Fruit fly (Drosophila melanogaster): ENCODE measurements around the gene Txl.

Txl gene

dm6 chr3L:5808101-5808433 is 42.4 kb downstream of the Txl start:
- TF ChIP-seq CG8478 (optimal IDR thresholded peaks at IDR 0.05) = no peak
- no peak for TF ChIP-seq CTCF (optimal IDR thresholded peaks at IDR 0.05)

dm6 chr3L:5808540-5809200 is 43.0 kb downstream of the Txl start:
- TF ChIP-seq CTCF (optimal IDR thresholded peaks at IDR 0.05) = no peak
- TF ChIP-seq CG8478 (optimal IDR thresholded peaks at IDR 0.05) = no peak

- TF ChIP-seq CG8478 (optimal IDR thresholded peaks at IDR 0.05) = no peak
- TF ChIP-seq CTCF (optimal IDR thresholded peaks at IDR 0.05) = no peak
These were observed 43.5 kb downstream of the Txl start for dm6 chr3L:5809201-5809584.

- no peak for TF ChIP-seq CG8478 (optimal IDR thresholded peaks at IDR 0.05)
- no peak for TF ChIP-seq CTCF (optimal IDR thresholded peaks at IDR 0.05)
These were observed 44.1 kb downstream of the Txl start for dm6 chr3L:5809642-5810279.

dm6 chr3L:5810633-5811341 is 45.1 kb downstream of the Txl start, which contains the start of the genes S6k and kri:
S6k (minus strand) TSS chr3L:5810931.
kri (plus strand) TSS chr3L:5810973.
- TF ChIP-seq CTCF (optimal IDR thresholded peaks at IDR 0.05) (peak; percentile 0 to 18), CG8478 (optimal IDR thresholded peaks at IDR 0.05) (no peak)

- TF ChIP-seq CTCF (optimal IDR thresholded peaks at IDR 0.05) = peak; percentile 42 to 64
- TF ChIP-seq CG8478 (optimal IDR thresholded peaks at IDR 0.05) = no peak
These were observed 47.4 kb downstream of the Txl start, which contains the start of gene mad2 for dm6 chr3L:5813016-5813415. mad2 (minus strand) TSS chr3L:5813093.
